Worm (Caenorhabditis elegans) whole organism, L2 larva: ENCODE results near the gene nas-8.

Source experiments
- R02D3.7 ChIP-seq: fragments of 150-350 bp; optimal IDR thresholded peaks from 2 replicates; lab custom pipeline; 2014; ENCODE audit warnings: missing biosample characterization, missing genetic modification characterization
- ZK546.5 ChIP-seq: sonication (generic microtip); optimal IDR thresholded peaks from 2 replicates; lab custom pipeline; 2017; ENCODE audit warnings: missing biosample characterization, missing genetic modification characterization
- ama-1 ChIP-seq: fragments of 150-350 bp; optimal IDR thresholded peaks from 2 replicates; lab custom pipeline; 2018; ENCODE audit warnings: inconsistent platforms
- egl-27 ChIP-seq: sonication (generic microtip); optimal IDR thresholded peaks from 3 replicates; lab custom pipeline; 2017; ENCODE audit warnings: missing biosample characterization, missing genetic modification reagents, missing genetic modification characterization
- lin-11 ChIP-seq: fragments of 150-350 bp; sonication (generic microtip); optimal IDR thresholded peaks from 2 replicates; lab custom pipeline; 2014; ENCODE audit warnings: missing biosample characterization, missing genetic modification characterization, inconsistent platforms, mixed read lengths
- lin-39 ChIP-seq: fragments of 150-350 bp; optimal IDR thresholded peaks from 2 replicates; lab custom pipeline; 2014; ENCODE audit warnings: missing biosample characterization, missing genetic modification reagents, missing genetic modification characterization
- lsy-2 ChIP-seq, 2 experiments: fragments of 150-350 bp in 1 of 2; sonication (generic microtip) in 1 of 2; optimal IDR thresholded peaks; 2 replicates each; lab custom pipeline; 2014 to 2017; ENCODE audit warnings: missing biosample characterization in 2 of 2, missing genetic modification characterization in 2 of 2
- mdl-1 ChIP-seq, 2 experiments: fragments of 150-350 bp in 1 of 2; sonication (generic microtip) in 1 of 2; optimal IDR thresholded peaks; 2 replicates each; lab custom pipeline; 2017; ENCODE audit warnings: missing biosample characterization in 2 of 2, missing genetic modification characterization in 2 of 2
- nhr-12 ChIP-seq: fragments of 150-350 bp; optimal IDR thresholded peaks from 2 replicates; lab custom pipeline; 2014; ENCODE audit warnings: missing biosample characterization, missing genetic modification characterization
- nhr-23 ChIP-seq: fragments of 150-350 bp; optimal IDR thresholded peaks from 2 replicates; lab custom pipeline; 2014; ENCODE audit warnings: missing biosample characterization, missing genetic modification reagents, missing genetic modification characterization
- unc-39 ChIP-seq: fragments of 150-350 bp; optimal IDR thresholded peaks from 2 replicates; lab custom pipeline; 2014; ENCODE audit warnings: missing biosample characterization, missing genetic modification characterization
- ztf-11 ChIP-seq: sonication (generic microtip); optimal IDR thresholded peaks from 2 replicates; lab custom pipeline; 2017; ENCODE audit warnings: missing biosample characterization, missing genetic modification characterization
- ztf-4 ChIP-seq: fragments of 150-350 bp; optimal IDR thresholded peaks from 2 replicates; lab custom pipeline; 2014; ENCODE audit warnings: missing biosample characterization, missing genetic modification characterization

DNA sequence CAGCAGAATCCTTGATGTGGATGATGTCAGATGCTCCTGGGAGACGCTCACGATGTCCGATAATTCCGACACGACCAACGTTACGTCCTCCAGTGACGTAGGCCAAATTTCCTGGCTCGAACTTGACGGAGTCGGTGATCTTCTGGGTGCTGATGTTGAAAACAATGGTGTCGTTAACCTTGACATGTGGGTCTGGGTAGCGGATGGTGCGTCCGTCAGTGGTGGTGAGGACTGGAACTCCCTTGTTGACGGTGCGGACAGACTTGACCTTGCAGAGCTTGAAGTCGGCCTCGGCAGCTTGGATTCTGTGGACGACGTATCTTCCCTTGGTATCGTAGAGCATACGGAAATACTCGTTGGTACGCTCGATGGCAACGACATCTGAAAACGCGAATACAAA lies 30.7 kb upstream of the nas-8 start:
- TF ChIP-seq ztf-4 (tag; lab: Kevin White, UChicago) (no peak), ZK546.5 (tag; lab: Kevin White, UChicago) (no peak), lin-11 (no peak), ama-1 (lab: Kevin White, UChicago) (no peak), unc-39 (no peak), mdl-1 (tag; optimal IDR thresholded peaks at IDR 0.05; lab: Kevin White, UChicago) (no peak), lsy-2 (tag; optimal IDR thresholded peaks at IDR 0.05; lab: Kevin White, UChicago) (no peak), lin-39 (no peak), nhr-12 (tag; lab: Kevin White, UChicago) (no peak), R02D3.7 (tag; lab: Kevin White, UChicago) (no peak), ztf-11 (tag; lab: Kevin White, UChicago) (no peak), nhr-23 (no peak), egl-27 (tag; lab: Kevin White, UChicago) (no peak)
